Worm (Caenorhabditis elegans): ENCODE measurements around the gene ins-22.

ins-22 gene

ce11 chrIII:10035783-10036182 lies 9.7 kb downstream of the ins-22 start, which contains the start of gene xbx-3:
TSS of gene xbx-3 (plus strand) at chrIII:10035945.
- TF ChIP-seq nhr-27 (tag; optimal IDR thresholded peaks at IDR 0.05) (no peak), hlh-12 (tag; optimal IDR thresholded peaks at IDR 0.05) (no peak), dpff-1 (tag; optimal IDR thresholded peaks at IDR 0.05) (no peak), K11D2.4 (GFP tag; IDR thresholded peaks at IDR 0.05) (no peak), mxl-1 (tag; optimal IDR thresholded peaks at IDR 0.05) (no peak), ceh-40 (GFP tag; IDR thresholded peaks at IDR 0.05) (no peak), unc-130 (GFP tag; optimal IDR thresholded peaks at IDR 0.05) (no peak), madf-8 (GFP tag; conservative IDR thresholded peaks at IDR 0.05) (no peak), xnd-1 (tag; optimal IDR thresholded peaks at IDR 0.05) (no peak), nhr-179 (tag; optimal IDR thresholded peaks at IDR 0.05) (no peak), lag-1 (GFP tag; IDR thresholded peaks at IDR 0.05) (no peak), mcd-1 (GFP tag; IDR thresholded peaks at IDR 0.05) (no peak), atf-7 (tag; optimal IDR thresholded peaks at IDR 0.05) (no peak), efl-1 (GFP tag; optimal IDR thresholded peaks at IDR 0.05) (no peak), nhr-80 (tag; optimal IDR thresholded peaks at IDR 0.05) (no peak), B0261.1 (tag; optimal IDR thresholded peaks at IDR 0.05) (no peak), F55B11.4 (tag; optimal IDR thresholded peaks at IDR 0.05; ENCODE audit: borderline replicate concordance, insufficient read depth) (no peak), F57C9.4 (tag; optimal IDR thresholded peaks at IDR 0.05) (no peak), repo-1 (tag; optimal IDR thresholded peaks at IDR 0.05) (no peak), somi-1 (GFP tag; optimal IDR thresholded peaks at IDR 0.05) (no peak)

- TF ChIP-seq nfyb-1 (GFP tag; IDR thresholded peaks at IDR 0.05) (no peak), F57A8.1 (GFP tag; optimal IDR thresholded peaks at IDR 0.05) (no peak), ztf-3 (GFP tag; optimal IDR thresholded peaks at IDR 0.05) (no peak), ceh-100 (GFP tag; IDR thresholded peaks at IDR 0.05) (no peak), somi-1 (GFP tag; optimal IDR thresholded peaks at IDR 0.05) (no peak), tbp1 (GFP tag; optimal IDR thresholded peaks at IDR 0.05) (no peak), F49E8.2 (tag; optimal IDR thresholded peaks at IDR 0.05; ENCODE audit: insufficient read depth) (no peak), Y67H2A.10 (GFP tag; conservative IDR thresholded peaks at IDR 0.05) (no peak), T07F8.4 (tag; optimal IDR thresholded peaks at IDR 0.05) (no peak), C06A6.2 (GFP tag; conservative IDR thresholded peaks at IDR 0.05) (no peak), dox-1 (GFP tag; IDR thresholded peaks at IDR 0.05) (no peak), mxl-1 (tag; optimal IDR thresholded peaks at IDR 0.05) (no peak)
Measured at ce11 chrIII:10037150-10037549, 11.1 kb downstream of the ins-22 start, which contains the start of gene M04D8.7. TSS of gene M04D8.7 (plus strand) at chrIII:10037450.

- TF ChIP-seq lin-54 (GFP tag; optimal IDR thresholded peaks at IDR 0.05) (no peak), cebp-2 (GFP tag; IDR thresholded peaks at IDR 0.05) (no peak), madf-8 (GFP tag; conservative IDR thresholded peaks at IDR 0.05) (no peak), sdz-38 (tag; optimal IDR thresholded peaks at IDR 0.05) (no peak), egrh-3 (GFP tag; IDR thresholded peaks at IDR 0.05) (no peak), him-1 (tag; optimal IDR thresholded peaks at IDR 0.05) (no peak), B0336.3 (GFP tag; IDR thresholded peaks at IDR 0.05) (no peak), lin-35 (GFP tag; optimal IDR thresholded peaks at IDR 0.05) (no peak), lag-1 (GFP tag; IDR thresholded peaks at IDR 0.05) (no peak), aptf-2 (GFP tag; conservative IDR thresholded peaks at IDR 0.05) (no peak), T26A5.8 (tag; optimal IDR thresholded peaks at IDR 0.05) (no peak), tbp1 (GFP tag; optimal IDR thresholded peaks at IDR 0.05) (no peak), mes-4 (tag; optimal IDR thresholded peaks at IDR 0.05) (no peak), efl-1 (GFP tag; optimal IDR thresholded peaks at IDR 0.05) (no peak), dpl-1 (GFP tag; optimal IDR thresholded peaks at IDR 0.05) (no peak), snpc-1.1 (tag; optimal IDR thresholded peaks at IDR 0.05; ENCODE audit: insufficient read depth) (no peak), F55B11.4 (tag; optimal IDR thresholded peaks at IDR 0.05; ENCODE audit: borderline replicate concordance, insufficient read depth) (no peak)
Measured at ce11 chrIII:10040013-10040412, 13.9 kb downstream of the ins-22 start, which contains the start of gene T16G12.7. TSS of gene T16G12.7 (minus strand) at chrIII:10040113.
